Fruit fly (Drosophila melanogaster) whole organism: ENCODE measurements around the gene CG5245.

Experiments
- CG8478 ChIP-seq: fragments of >200 bp; optimal IDR thresholded peaks from 2 replicates; lab custom pipeline; 2018; ENCODE audit warnings: inconsistent platforms
- Dll ChIP-seq: fragments of >200 bp; optimal IDR thresholded peaks from 2 replicates; lab custom pipeline; 2017
- EcR ChIP-seq, 2 experiments: fragments of >200 bp; optimal IDR thresholded peaks; 2 replicates each; lab custom pipeline; 2017; ENCODE audit warnings: missing biosample characterization in 2 of 2, missing genetic modification characterization in 2 of 2, missing genetic modification reagents in 2 of 2
- pan ChIP-seq: fragments of >200 bp; optimal IDR thresholded peaks from 2 replicates; lab custom pipeline; 2017
- psq ChIP-seq: fragments of >200 bp; optimal IDR thresholded peaks from 2 replicates; lab custom pipeline; 2017
- usp ChIP-seq: fragments of >200 bp; optimal IDR thresholded peaks from 2 replicates; lab custom pipeline; 2017; ENCODE audit warnings: missing biosample characterization, missing genetic modification characterization, mixed read lengths

Gene CG5245

DNA sequence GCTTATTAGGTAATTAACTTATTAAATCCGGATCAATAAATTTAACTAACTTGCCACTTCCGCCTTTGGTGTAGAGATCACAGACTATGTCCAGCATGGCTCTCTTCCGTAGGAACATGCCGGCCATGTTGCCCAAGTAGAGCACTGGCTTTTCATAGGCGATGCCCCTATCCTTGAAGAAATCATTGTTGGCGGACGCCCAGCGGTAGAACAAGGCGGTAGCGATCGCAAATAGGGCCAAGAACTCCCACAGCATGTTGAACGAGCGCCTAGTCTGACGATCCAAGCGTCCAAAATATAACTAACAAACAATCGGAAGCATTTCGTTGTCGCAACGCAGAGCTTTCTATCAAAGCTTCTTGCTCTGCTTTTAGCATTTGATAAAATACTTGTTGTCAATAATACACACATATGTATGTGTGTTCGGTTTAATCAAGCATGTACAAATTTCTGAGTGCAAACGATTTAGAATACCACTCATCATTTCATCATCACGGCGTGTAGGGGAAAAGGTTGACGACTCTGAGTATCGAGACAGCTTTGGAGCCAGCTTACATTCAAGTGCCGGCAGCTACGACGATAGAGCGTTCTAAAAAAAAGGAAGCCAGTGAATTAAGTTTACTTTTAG, 30.6 kb upstream of the CG5245 start, which contains the start of gene Cyp9f3:
Gene Cyp9f3, minus strand, starts transcription at position 310 of the 628 bp plus-strand sequence.
- no peak for TF ChIP-seq pan (lab: Kevin White, UChicago)
- no peak for TF ChIP-seq psq (lab: Kevin White, UChicago)
- TF ChIP-seq CG8478 (lab: Kevin White, UChicago), result no peak
- TF ChIP-seq usp (GFP tag; lab: Kevin White, UChicago), result no peak
- no peak for TF ChIP-seq Dll (lab: Kevin White, UChicago)
- TF ChIP-seq EcR (GFP tag; optimal IDR thresholded peaks at IDR 0.05; lab: Kevin White, UChicago), result no peak

DNA sequence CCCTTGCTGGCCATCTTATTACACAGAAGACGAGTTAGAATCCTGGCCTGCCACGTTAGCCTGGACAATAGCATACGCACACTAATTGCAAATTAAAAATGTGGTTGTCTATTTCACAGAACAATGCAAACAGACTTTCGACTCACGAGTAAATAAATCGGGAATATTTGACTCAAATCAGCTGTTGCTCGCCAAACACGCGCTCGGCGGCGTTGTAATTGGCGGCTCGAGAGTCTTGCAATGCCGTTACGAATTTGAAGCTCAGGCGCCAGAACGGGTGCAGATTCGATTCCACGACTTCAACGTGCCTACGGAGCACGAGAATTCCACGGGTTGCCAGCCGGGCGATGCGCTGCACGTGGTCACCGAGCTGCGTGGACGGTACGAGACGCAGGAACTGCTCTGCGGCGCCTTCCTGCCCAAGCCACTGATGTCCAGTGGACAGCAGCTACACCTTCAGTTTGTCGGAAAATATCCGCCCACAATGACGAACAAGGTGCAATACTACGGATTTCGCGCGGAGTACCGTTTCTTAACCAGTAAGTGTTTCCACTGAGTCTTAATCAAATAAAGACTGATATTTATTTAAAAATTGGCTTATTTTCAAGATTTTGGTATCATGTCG, 27.6 kb upstream of the CG5245 start, which contains the start of gene DNAlig3:
Gene DNAlig3, minus strand, starts transcription at position 168 of the 625 bp plus-strand sequence.
- TF ChIP-seq EcR (GFP tag; optimal IDR thresholded peaks at IDR 0.05; lab: Kevin White, UChicago) (no peak), Dll (lab: Kevin White, UChicago) (no peak), CG8478 (lab: Kevin White, UChicago) (no peak), psq (lab: Kevin White, UChicago) (no peak), pan (lab: Kevin White, UChicago) (no peak), usp (GFP tag; lab: Kevin White, UChicago) (no peak)

- TF ChIP-seq psq (lab: Kevin White, UChicago), result no peak
- TF ChIP-seq Dll (lab: Kevin White, UChicago), result no peak
- no peak for TF ChIP-seq EcR (GFP tag; optimal IDR thresholded peaks at IDR 0.05; lab: Kevin White, UChicago)
These were observed 26.4 kb upstream of the CG5245 start for dm6 chr3R:12402935-12403334.

dm6 chr3R:12405134-12405533, 24.2 kb upstream of the CG5245 start:
- TF ChIP-seq EcR (GFP tag; optimal IDR thresholded peaks at IDR 0.05; lab: Kevin White, UChicago) (no peak), Dll (lab: Kevin White, UChicago) (no peak)

- no peak for TF ChIP-seq EcR (GFP tag; optimal IDR thresholded peaks at IDR 0.05; lab: Kevin White, UChicago)
- no peak for TF ChIP-seq Dll (lab: Kevin White, UChicago)
- no peak for TF ChIP-seq pan (lab: Kevin White, UChicago)
- no peak for TF ChIP-seq CG8478 (lab: Kevin White, UChicago)
- no peak for TF ChIP-seq usp (GFP tag; lab: Kevin White, UChicago)
- TF ChIP-seq psq (lab: Kevin White, UChicago), result no peak
These were observed 23.5 kb upstream of the CG5245 start, which contains the start of gene Cyp9f2 for dm6 chr3R:12405928-12406234. Gene Cyp9f2 (minus strand): TSS chr3R:12406028.

- TF ChIP-seq pan (lab: Kevin White, UChicago), result no peak
- TF ChIP-seq usp (GFP tag; lab: Kevin White, UChicago), result no peak
- TF ChIP-seq EcR (GFP tag; optimal IDR thresholded peaks at IDR 0.05; lab: Kevin White, UChicago), result no peak
- no peak for TF ChIP-seq CG8478 (lab: Kevin White, UChicago)
- TF ChIP-seq Dll (lab: Kevin White, UChicago), result no peak
- no peak for TF ChIP-seq psq (lab: Kevin White, UChicago)
These were observed 22.8 kb upstream of the CG5245 start, which contains the start of gene CG5167 for dm6 chr3R:12406235-12407196. Gene CG5167 (plus strand): TSS chr3R:12406532.

- TF ChIP-seq EcR (GFP tag; optimal IDR thresholded peaks at IDR 0.05; lab: Kevin White, UChicago) (no peak), pan (lab: Kevin White, UChicago) (no peak), Dll (lab: Kevin White, UChicago) (no peak), psq (lab: Kevin White, UChicago) (no peak), CG8478 (lab: Kevin White, UChicago) (no peak), usp (GFP tag; lab: Kevin White, UChicago) (no peak)
These were observed 21.2 kb upstream of the CG5245 start, which contains the start of gene CG5196 for dm6 chr3R:12408160-12408559. Gene CG5196 (plus strand): TSS chr3R:12408316.

DNA sequence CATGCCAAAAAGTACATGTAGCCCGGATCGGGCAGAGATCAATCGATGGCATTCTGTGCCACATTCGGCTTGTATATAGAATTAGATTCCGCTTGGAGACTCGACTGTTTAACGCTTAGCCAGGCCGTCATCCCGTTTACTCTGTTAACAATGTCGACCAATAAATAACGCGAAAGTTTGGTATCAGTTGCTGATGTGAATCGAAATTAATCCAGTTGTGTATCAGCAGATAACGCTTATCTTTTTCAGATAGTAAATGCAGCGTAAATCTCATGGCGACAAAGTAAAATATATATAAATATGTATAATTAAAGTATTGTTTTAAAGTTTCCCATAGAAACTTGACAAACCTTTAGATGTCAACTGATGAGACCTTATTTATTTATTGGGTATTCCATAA, 17.9 kb upstream of the CG5245 start:
- no peak for TF ChIP-seq usp (GFP tag; lab: Kevin White, UChicago)
- TF ChIP-seq psq (lab: Kevin White, UChicago), result no peak
- no peak for TF ChIP-seq CG8478 (lab: Kevin White, UChicago)
- no peak for TF ChIP-seq EcR (GFP tag; optimal IDR thresholded peaks at IDR 0.05; lab: Kevin White, UChicago)
- TF ChIP-seq pan (lab: Kevin White, UChicago), result no peak
- TF ChIP-seq Dll (lab: Kevin White, UChicago), result no peak

DNA sequence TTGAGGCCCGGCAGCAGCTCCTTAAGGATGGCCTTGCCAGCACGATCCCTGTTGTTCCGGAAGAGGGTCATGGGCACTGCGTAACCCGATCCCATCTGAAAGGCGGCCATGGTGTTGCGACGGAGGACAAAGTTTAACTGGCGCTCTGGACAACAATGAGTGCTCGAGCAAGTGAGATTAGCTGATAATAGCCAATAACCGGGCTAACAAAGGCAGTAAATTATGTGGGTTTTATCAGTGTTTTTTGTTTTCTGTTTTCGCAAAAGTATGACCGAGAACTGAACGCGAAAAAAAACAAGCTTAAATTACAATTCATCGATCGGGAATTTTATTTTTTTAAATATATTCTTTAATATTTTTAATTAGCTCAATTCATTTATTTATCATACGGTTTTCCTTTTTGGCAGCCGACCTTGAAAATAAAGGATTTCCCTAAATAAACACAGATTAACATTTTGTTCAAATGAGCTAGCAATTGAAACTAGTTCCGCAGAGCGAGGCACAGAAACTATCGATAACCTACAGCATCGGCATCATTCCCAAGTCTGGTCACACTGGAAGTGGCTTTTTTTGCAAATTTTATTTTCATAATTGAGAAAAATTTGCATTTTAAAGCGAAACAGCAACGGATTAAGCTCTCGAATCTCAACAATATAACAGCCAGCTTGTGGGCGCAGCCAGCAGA, 15.9 kb upstream of the CG5245 start, which contains the start of the genes Dip-C and pps:
Gene Dip-C, minus strand, starts transcription at position 486 of the 685 bp plus-strand sequence.
Gene pps, plus strand, starts transcription at position 555 of the 685 bp plus-strand sequence.
- no peak for TF ChIP-seq usp (GFP tag; lab: Kevin White, UChicago)
- TF ChIP-seq pan (lab: Kevin White, UChicago), result no peak
- no peak for TF ChIP-seq psq (lab: Kevin White, UChicago)
- no peak for TF ChIP-seq Dll (lab: Kevin White, UChicago)
- no peak for TF ChIP-seq EcR (GFP tag; optimal IDR thresholded peaks at IDR 0.05; lab: Kevin White, UChicago)
- no peak for TF ChIP-seq CG8478 (lab: Kevin White, UChicago)

- TF ChIP-seq CG8478 (lab: Kevin White, UChicago) (no peak), pan (lab: Kevin White, UChicago) (no peak), Dll (lab: Kevin White, UChicago) (no peak), EcR (GFP tag; optimal IDR thresholded peaks at IDR 0.05; lab: Kevin White, UChicago) (no peak), psq (lab: Kevin White, UChicago) (no peak), usp (GFP tag; lab: Kevin White, UChicago) (no peak)
These were observed 6.9 kb upstream of the CG5245 start, which contains the start of the genes Scgbeta and CG17202 for dm6 chr3R:12422379-12422975. Gene Scgbeta (minus strand): TSS chr3R:12422429. Gene CG17202 (plus strand): TSS chr3R:12422768.
